Worm (Caenorhabditis elegans): ENCODE results near the gene fipr-14.

DNA sequence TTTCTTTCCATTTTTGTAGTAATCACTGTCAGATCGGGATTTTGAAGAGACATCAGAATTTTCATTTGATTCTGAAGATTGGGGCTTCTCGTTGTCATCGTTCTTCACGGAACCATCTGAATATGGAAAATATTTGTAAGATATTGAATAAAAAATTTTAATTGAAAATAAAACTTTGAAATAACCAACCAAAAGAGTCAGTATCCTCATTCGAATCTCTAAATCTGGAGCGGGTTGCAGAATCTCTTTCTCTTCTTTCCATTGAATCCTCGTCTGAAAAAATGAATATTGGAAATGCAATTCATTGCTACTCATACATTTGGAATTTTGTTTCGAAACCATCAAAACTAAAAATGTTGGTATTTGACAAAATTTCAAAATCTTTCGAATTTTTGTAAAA lies 21.2 kb downstream of the fipr-14 start:
- no peak for TF ChIP-seq ref-1 (GFP tag; conservative IDR thresholded peaks at IDR 0.05)
- no peak for TF ChIP-seq tab-1 (GFP tag; IDR thresholded peaks at IDR 0.05)
- no peak for TF ChIP-seq med-1 (GFP tag; optimal IDR thresholded peaks at IDR 0.05; ENCODE audit: insufficient read depth)
- no peak for TF ChIP-seq flt-1 (GFP tag; IDR thresholded peaks at IDR 0.05)
- no peak for TF ChIP-seq ztf-23 (GFP tag; IDR thresholded peaks at IDR 0.05)
- no peak for TF ChIP-seq T22C8.4 (GFP tag; IDR thresholded peaks at IDR 0.05)
- no peak for TF ChIP-seq cog-1 (tag; optimal IDR thresholded peaks at IDR 0.05)
